Worm (Caenorhabditis elegans) whole organism, L4 larva: ENCODE data around the gene C08E3.1.

Source experiments
- T26A8.4 ChIP-seq: fragments of 200-800 bp; sonication (Bioruptor generic); IDR thresholded peaks from 2 replicates; pipeline ENCODE4 v1.3.6; 2022; ENCODE audit warnings: missing genetic modification characterization, missing compliant biosample characterization
- Y105C5A.15 ChIP-seq: fragments of 200-800 bp; sonication (Bioruptor generic); IDR thresholded peaks from 2 replicates; pipeline ENCODE4 v1.3.6; 2022; ENCODE audit warnings: missing genetic modification characterization, missing compliant biosample characterization
- ama-1 ChIP-seq: fragments of 150-350 bp; optimal IDR thresholded peaks from 2 replicates; lab custom pipeline; 2014; ENCODE audit warnings: inconsistent platforms, mixed read lengths
- gei-8 ChIP-seq: fragments of 200-800 bp; sonication (Bioruptor generic); optimal IDR thresholded peaks from 2 replicates; lab custom pipeline; 2018; ENCODE audit warnings: mild to moderate bottlenecking, missing genetic modification characterization, missing compliant biosample characterization
- hlh-11 ChIP-seq: fragments of 200-800 bp; sonication (Bioruptor generic); optimal IDR thresholded peaks from 2 replicates; lab custom pipeline; 2018; ENCODE audit warnings: mild to moderate bottlenecking, missing genetic modification characterization, missing compliant biosample characterization
- nhr-11 ChIP-seq: fragments of 150-350 bp; optimal IDR thresholded peaks from 2 replicates; lab custom pipeline; 2014; ENCODE audit warnings: missing biosample characterization, missing genetic modification characterization
- nhr-237 ChIP-seq: sonication (generic microtip); optimal IDR thresholded peaks from 2 replicates; lab custom pipeline; 2017; ENCODE audit warnings: missing biosample characterization, missing genetic modification characterization
- nhr-25 ChIP-seq: sonication (generic microtip); optimal IDR thresholded peaks from 2 replicates; lab custom pipeline; 2017; ENCODE audit warnings: missing genetic modification characterization, mild to moderate bottlenecking, missing compliant biosample characterization, antibody characterized with exemption, moderate library complexity, borderline replicate concordance; ENCODE audit not compliant: insufficient read depth
- nhr-28 ChIP-seq: fragments of 150-350 bp; optimal IDR thresholded peaks from 2 replicates; lab custom pipeline; 2014; ENCODE audit warnings: missing biosample characterization, missing genetic modification characterization
- unc-62 ChIP-seq, 3 experiments: fragments of 150-350 bp in 1 of 3; sonication (generic microtip); optimal IDR thresholded peaks in 2 of 3; peaks in 1 of 3; 1 replicate in 1 of 3; 2 replicates in 2 of 3; lab custom pipeline; 2014 to 2017; ENCODE audit warnings: missing biosample characterization in 3 of 3, missing genetic modification characterization in 3 of 3, missing genetic modification reagents in 3 of 3, missing genotype in 1 of 3
- vab-7 ChIP-seq: fragments of 200-800 bp; sonication (Bioruptor generic); IDR thresholded peaks from 2 replicates; pipeline ENCODE4 v1.3.6; 2022; ENCODE audit warnings: missing genetic modification reagents, missing genetic modification characterization, missing compliant biosample characterization
- zip-11 ChIP-seq: fragments of 200-800 bp; sonication (Bioruptor generic); IDR thresholded peaks from 2 replicates; pipeline ENCODE4 v1.3.6; 2022; ENCODE audit warnings: missing genetic modification characterization, missing compliant biosample characterization

ce11 chrII:1635969-1636368, 2.4 kb downstream of the C08E3.1 start:
- TF ChIP-seq zip-11 (GFP tag; lab: Robert Waterston, UW) (no peak), hlh-11 (tag; lab: Kevin White, UChicago) (no peak), Y105C5A.15 (GFP tag; lab: Robert Waterston, UW) (no peak), vab-7 (GFP tag; lab: Robert Waterston, UW) (no peak), nhr-237 (no peak), gei-8 (GFP tag; lab: Kevin White, UChicago) (no peak), ama-1 (no peak), unc-62 (GFP tag; optimal IDR thresholded peaks at IDR 0.05 in 1 of 2; lab: Kevin White, UChicago) (no peak), unc-62 (tag; optimal IDR thresholded peaks at IDR 0.05; lab: Kevin White, UChicago) (no peak), nhr-25 (tag; lab: Kevin White, UChicago) (no peak), nhr-11 (no peak), T26A8.4 (GFP tag; lab: Robert Waterston, UW) (no peak), nhr-28 (tag; lab: Kevin White, UChicago) (peak; percentile 4)
